Fruit fly (Drosophila melanogaster) whole organism, embryonic: ENCODE measurements around the gene CG10970.

ENCODE experiments used
- Adf1 ChIP-seq: fragments of 200-800 bp; sonication (Bioruptor generic); IDR thresholded peaks from 2 replicates; pipeline ENCODE4 v1.3.6; 2022; ENCODE audit warnings: missing biosample characterization, missing genetic modification characterization
- Atf6 ChIP-seq: fragments of 200-800 bp; sonication (Bioruptor generic); IDR thresholded peaks from 2 replicates; pipeline ENCODE4 v1.3.6; 2022; ENCODE audit warnings: missing biosample characterization, missing genetic modification characterization
- CG10979 ChIP-seq: fragments of 200-800 bp; sonication (Bioruptor generic); optimal IDR thresholded peaks from 2 replicates; lab custom pipeline; 2018; ENCODE audit warnings: missing biosample characterization, mild to moderate bottlenecking, missing genetic modification characterization, moderate library complexity
- CG11504 ChIP-seq: fragments of 200-800 bp; sonication (Bioruptor generic); optimal IDR thresholded peaks from 3 replicates; lab custom pipeline; 2019; ENCODE audit warnings: missing biosample characterization, mild to moderate bottlenecking, missing genetic modification characterization, moderate library complexity
- CG12391 ChIP-seq: fragments of 200-800 bp; sonication (Bioruptor generic); optimal IDR thresholded peaks from 3 replicates; lab custom pipeline; 2018; ENCODE audit warnings: missing biosample characterization, mild to moderate bottlenecking, missing genetic modification characterization, moderate library complexity
- CG13287 ChIP-seq: fragments of 200-800 bp; sonication (Bioruptor generic); IDR thresholded peaks from 2 replicates; pipeline ENCODE4 v1.3.6; 2022; ENCODE audit warnings: missing biosample characterization, missing genetic modification characterization; ENCODE audit not compliant: partially characterized antibody
- CG17912 ChIP-seq: fragments of 200-800 bp; sonication (Bioruptor generic); optimal IDR thresholded peaks from 2 replicates; lab custom pipeline; 2018; ENCODE audit warnings: missing biosample characterization, mild to moderate bottlenecking, missing genetic modification characterization
- CG2678 ChIP-seq: fragments of 200-800 bp; sonication (Bioruptor generic); optimal IDR thresholded peaks from 3 replicates; lab custom pipeline; 2019; ENCODE audit warnings: missing biosample characterization, mild to moderate bottlenecking, missing genetic modification characterization, moderate library complexity
- CG30403 ChIP-seq: fragments of 200-800 bp; sonication (Bioruptor generic); optimal IDR thresholded peaks from 3 replicates; lab custom pipeline; 2016; ENCODE audit warnings: missing biosample characterization, missing genetic modification characterization
- CG31441 ChIP-seq: fragments of 200-800 bp; sonication (Bioruptor generic); IDR thresholded peaks from 2 replicates; pipeline ENCODE4 v1.3.6; 2022; ENCODE audit warnings: missing biosample characterization, missing genetic modification characterization
- CG4360 ChIP-seq: fragments of 200-800 bp; sonication (Bioruptor generic); IDR thresholded peaks from 2 replicates; pipeline ENCODE4 v1.3.6; 2022; ENCODE audit warnings: missing biosample characterization, missing genetic modification characterization
- CG4854 ChIP-seq: fragments of 200-800 bp; sonication (Bioruptor generic); optimal IDR thresholded peaks from 2 replicates; lab custom pipeline; 2016; ENCODE audit warnings: missing biosample characterization, missing genetic modification characterization, inconsistent platforms
- CG6689 ChIP-seq: fragments of 200-800 bp; sonication (Bioruptor generic); IDR thresholded peaks from 2 replicates; pipeline ENCODE4 v1.3.6; 2022; ENCODE audit warnings: missing biosample characterization, missing genetic modification characterization
- CG7839 ChIP-seq: fragments of 200-800 bp; sonication (Bioruptor generic); optimal IDR thresholded peaks from 3 replicates; lab custom pipeline; 2018; ENCODE audit warnings: missing biosample characterization, mild to moderate bottlenecking, missing genetic modification characterization, moderate library complexity
- D ChIP-seq, 2 experiments: fragments of 200-800 bp in 1 of 2; fragments of >200 bp in 1 of 2; sonication (Bioruptor generic) in 1 of 2; optimal IDR thresholded peaks; 2 replicates in 1 of 2; 3 replicates in 1 of 2; lab custom pipeline; 2017; ENCODE audit warnings: mild to moderate bottlenecking in 1 of 2, missing biosample characterization in 1 of 2, missing genetic modification characterization in 1 of 2, missing genetic modification reagents in 1 of 2
- Dp ChIP-seq: fragments of 200-800 bp; sonication (Bioruptor generic); optimal IDR thresholded peaks from 2 replicates; lab custom pipeline; 2018; ENCODE audit warnings: missing biosample characterization, mild to moderate bottlenecking, missing genetic modification characterization, moderate library complexity
- Drgx ChIP-seq: fragments of 200-800 bp; sonication (Bioruptor generic); IDR thresholded peaks from 2 replicates; pipeline ENCODE4 v1.3.6; 2022; ENCODE audit warnings: missing biosample characterization, missing genetic modification characterization
- H15 ChIP-seq: fragments of 200-800 bp; sonication (Bioruptor generic); IDR thresholded peaks from 3 replicates; pipeline ENCODE4 v1.3.6; 2022; ENCODE audit warnings: missing biosample characterization, missing genetic modification characterization
- Hmr ChIP-seq: fragments of 200-800 bp; sonication (Bioruptor generic); optimal IDR thresholded peaks from 3 replicates; lab custom pipeline; 2017; ENCODE audit warnings: mild to moderate bottlenecking, missing biosample characterization, missing genetic modification reagents, missing genetic modification characterization
- Hr51 ChIP-seq, 2 experiments: fragments of 200-800 bp; sonication (Bioruptor generic); optimal IDR thresholded peaks; 2 replicates in 1 of 2; 3 replicates in 1 of 2; lab custom pipeline; 2016 to 2018; ENCODE audit warnings: missing biosample characterization in 2 of 2, missing genetic modification characterization in 2 of 2, mild to moderate bottlenecking in 1 of 2, moderate library complexity in 1 of 2
- Jarid2 ChIP-seq: fragments of 200-800 bp; sonication (Bioruptor generic); optimal IDR thresholded peaks from 3 replicates; lab custom pipeline; 2017; ENCODE audit warnings: mild to moderate bottlenecking, missing biosample characterization, missing genetic modification reagents, missing genetic modification characterization
- MBD-R2 ChIP-seq: fragments of 200-800 bp; sonication (Bioruptor generic); IDR thresholded peaks from 2 replicates; pipeline ENCODE4 v1.3.6; 2022; ENCODE audit warnings: missing biosample characterization, missing genetic modification characterization
- PHDP ChIP-seq: fragments of 200-800 bp; sonication (Bioruptor generic); optimal IDR thresholded peaks from 3 replicates; lab custom pipeline; 2018; ENCODE audit warnings: missing biosample characterization, mild to moderate bottlenecking, missing genetic modification characterization, moderate library complexity
- Pdp1 ChIP-seq, 2 experiments: fragments of 200-800 bp; sonication (Bioruptor generic); optimal IDR thresholded peaks; 3 replicates each; lab custom pipeline; 2016; ENCODE audit warnings: missing biosample characterization in 2 of 2, missing genetic modification characterization in 2 of 2, mild to moderate bottlenecking in 1 of 2, moderate library complexity in 1 of 2
- Xbp1 ChIP-seq: fragments of 200-800 bp; sonication (Bioruptor generic); optimal IDR thresholded peaks from 3 replicates; lab custom pipeline; 2016; ENCODE audit warnings: missing biosample characterization, mild to moderate bottlenecking, missing genetic modification characterization
- Xrp1 ChIP-seq: fragments of 200-800 bp; sonication (Bioruptor generic); IDR thresholded peaks from 2 replicates; pipeline ENCODE4 v1.3.6; 2022; ENCODE audit warnings: missing biosample characterization, missing genetic modification characterization
- amos ChIP-seq: fragments of 200-800 bp; sonication (Bioruptor generic); IDR thresholded peaks from 2 replicates; pipeline ENCODE4 v1.3.6; 2022; ENCODE audit warnings: missing biosample characterization, missing genetic modification characterization; ENCODE audit not compliant: partially characterized antibody
- az2 ChIP-seq: fragments of 200-800 bp; sonication (Bioruptor generic); optimal IDR thresholded peaks from 3 replicates; lab custom pipeline; 2016; ENCODE audit warnings: missing biosample characterization, missing genetic modification characterization
- bab2 ChIP-seq: fragments of 200-800 bp; sonication (Bioruptor generic); optimal IDR thresholded peaks from 2 replicates; lab custom pipeline; 2016; ENCODE audit warnings: missing biosample characterization, missing genetic modification characterization
- chinmo ChIP-seq: fragments of 200-800 bp; sonication (Bioruptor generic); IDR thresholded peaks from 4 replicates; pipeline ENCODE4 v1.3.6; 2022; ENCODE audit warnings: missing biosample characterization, missing genetic modification characterization; ENCODE audit not compliant: partially characterized antibody
- gem ChIP-seq: fragments of 200-800 bp; sonication (Bioruptor generic); optimal IDR thresholded peaks from 2 replicates; lab custom pipeline; 2019; ENCODE audit warnings: missing biosample characterization, mild to moderate bottlenecking, missing genetic modification characterization, moderate library complexity
- grau ChIP-seq: fragments of 200-800 bp; optimal IDR thresholded peaks from 3 replicates; lab custom pipeline; 2019; ENCODE audit warnings: missing biosample characterization, mild to moderate bottlenecking, missing genetic modification characterization, moderate library complexity
- insv ChIP-seq, 2 experiments: fragments of 200-800 bp; sonication (Bioruptor generic); optimal IDR thresholded peaks; 3 replicates each; lab custom pipeline; 2016 to 2018; ENCODE audit warnings: missing biosample characterization in 2 of 2, missing genetic modification characterization in 2 of 2
- lbe ChIP-seq: fragments of 200-800 bp; sonication (Bioruptor generic); optimal IDR thresholded peaks from 2 replicates; lab custom pipeline; 2016; ENCODE audit warnings: missing biosample characterization, mild to moderate bottlenecking, missing genetic modification characterization
- lmd ChIP-seq: fragments of 200-800 bp; sonication (Bioruptor generic); IDR thresholded peaks from 2 replicates; pipeline ENCODE4 v1.3.6; 2022; ENCODE audit warnings: missing biosample characterization, missing genetic modification characterization
- nom ChIP-seq: fragments of 200-800 bp; sonication (Bioruptor generic); optimal IDR thresholded peaks from 2 replicates; lab custom pipeline; 2017; ENCODE audit warnings: missing biosample characterization, missing genetic modification characterization, mild to moderate bottlenecking, moderate library complexity, missing genetic modification reagents
- pan ChIP-seq, 4 experiments: fragments of >200 bp in 3 of 4; fragments of 200-800 bp in 1 of 4; sonication (Bioruptor generic) in 1 of 4; optimal IDR thresholded peaks in 3 of 4; IDR thresholded peaks in 1 of 4; 2 replicates each; pipeline versions ENCODE4 v1.3.6 to Lab custom; 2017 to 2022; ENCODE audit warnings: missing biosample characterization in 2 of 4, missing genetic modification characterization in 2 of 4, mixed read lengths in 1 of 4
- phol ChIP-seq: fragments of 200-800 bp; sonication (Bioruptor generic); optimal IDR thresholded peaks from 3 replicates; lab custom pipeline; 2018; ENCODE audit warnings: missing biosample characterization, mild to moderate bottlenecking, missing genetic modification characterization, moderate library complexity
- prd ChIP-seq, 3 experiments: fragments of >200 bp in 2 of 3; fragments of 200-800 bp in 1 of 3; sonication (Bioruptor generic) in 1 of 3; optimal IDR thresholded peaks in 2 of 3; IDR thresholded peaks in 1 of 3; 2 replicates in 2 of 3; 3 replicates in 1 of 3; pipeline versions ENCODE4 v1.3.6 to Lab custom; 2017 to 2022; ENCODE audit warnings: missing biosample characterization in 1 of 3, missing genetic modification characterization in 1 of 3
- pros ChIP-seq: fragments of 200-800 bp; sonication (Bioruptor generic); optimal IDR thresholded peaks from 3 replicates; lab custom pipeline; 2019; ENCODE audit warnings: missing biosample characterization, mild to moderate bottlenecking, missing genetic modification characterization, moderate library complexity
- sens ChIP-seq: fragments of 200-800 bp; sonication (Bioruptor generic); peaks from one replicate; lab custom pipeline; 2016; ENCODE audit warnings: missing biosample characterization, missing genetic modification characterization
- slou ChIP-seq: fragments of 200-800 bp; sonication (Bioruptor generic); optimal IDR thresholded peaks from 3 replicates; lab custom pipeline; 2016; ENCODE audit warnings: missing biosample characterization, missing genetic modification characterization
- sug ChIP-seq: fragments of 200-800 bp; optimal IDR thresholded peaks from 2 replicates; lab custom pipeline; 2019; ENCODE audit warnings: missing biosample characterization, mild to moderate bottlenecking, missing genetic modification characterization, moderate library complexity
- vfl ChIP-seq: fragments of 200-800 bp; sonication (Bioruptor generic); optimal IDR thresholded peaks from 2 replicates; lab custom pipeline; 2016; ENCODE audit warnings: missing biosample characterization, missing genetic modification characterization
- vvl ChIP-seq: fragments of 200-800 bp; sonication (Bioruptor generic); IDR thresholded peaks from 2 replicates; pipeline ENCODE4 v1.3.6; 2022; ENCODE audit warnings: missing biosample characterization, missing genetic modification characterization
- yki ChIP-seq: fragments of >200 bp; optimal IDR thresholded peaks from 3 replicates; lab custom pipeline; 2018
- z ChIP-seq: fragments of 200-800 bp; sonication (Bioruptor generic); IDR thresholded peaks from 3 replicates; pipeline ENCODE4 v1.3.6; 2022; ENCODE audit warnings: missing biosample characterization, missing genetic modification characterization

Gene CG10970

DNA sequence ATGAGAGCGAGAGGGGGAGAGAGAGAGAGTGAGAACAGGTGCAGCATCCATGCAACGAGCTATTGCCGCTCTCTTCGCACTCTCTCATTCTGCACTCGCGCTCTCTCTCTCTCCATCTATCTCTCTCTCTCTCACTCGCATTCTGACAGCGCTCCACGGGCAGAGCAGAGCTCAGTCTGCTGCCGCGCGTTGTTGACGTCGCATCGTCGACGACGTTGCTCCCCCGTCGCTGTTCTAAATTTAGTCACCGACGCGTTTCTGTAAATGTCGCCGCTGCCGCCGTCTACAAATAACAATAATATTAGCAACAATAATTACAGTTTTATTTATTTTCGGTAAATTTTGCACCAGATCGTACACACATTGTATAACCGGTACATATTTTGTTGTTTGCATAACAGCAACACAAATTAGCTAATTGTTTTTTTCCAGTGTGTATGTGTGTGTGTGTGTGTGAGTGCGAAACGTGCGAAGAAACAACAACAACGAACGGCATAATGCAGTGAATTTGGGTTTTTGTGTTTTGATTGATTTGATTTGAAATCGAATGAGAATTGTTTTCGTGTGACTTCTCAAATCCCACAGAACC lies 28.7 kb downstream of the CG10970 start (continued):
- peak; percentile 17 for TF ChIP-seq CG17912 (GFP tag; lab: Kevin White, UChicago)
- TF ChIP-seq CG2678 (tag; lab: Kevin White, UChicago) = peak; percentile 9
- peak; percentile 89 for TF ChIP-seq D (optimal IDR thresholded peaks at IDR 0.05; lab: Kevin White, UChicago)
- no peak for TF ChIP-seq D (GFP tag; optimal IDR thresholded peaks at IDR 0.05; lab: Kevin White, UChicago)
- peak in 1 of 2 experiments; percentile 80 for TF ChIP-seq Pdp1 (GFP tag; optimal IDR thresholded peaks at IDR 0.05; lab: Kevin White, UChicago)
- TF ChIP-seq nom (GFP tag; lab: Kevin White, UChicago) = peak; percentile 66
- no peak for TF ChIP-seq pan (optimal IDR thresholded peaks at IDR 0.05; lab: Kevin White, UChicago)
- TF ChIP-seq pan (GFP tag; optimal IDR thresholded peaks at IDR 0.05 in 1 of 2, IDR thresholded peaks at IDR 0.05 in 1 of 2) = peak in 1 of 2 experiments; percentile 22
- TF ChIP-seq slou = no peak
- TF ChIP-seq vfl (GFP tag; lab: Kevin White, UChicago) = no peak
- TF ChIP-seq Dp (GFP tag; lab: Kevin White, UChicago) = no peak
- peak; percentile 17 for TF ChIP-seq az2 (GFP tag; lab: Kevin White, UChicago)
- TF ChIP-seq Atf6 (GFP tag; lab: Robert Waterston, UW) = peak; percentile 15; the same call in 1 of the 2 replicates
- TF ChIP-seq CG11504 = peak; percentile 11
- TF ChIP-seq CG31441 (GFP tag; lab: Robert Waterston, UW) = no peak
- TF ChIP-seq Jarid2 = peak; percentile 86
- TF ChIP-seq Xrp1 (GFP tag; lab: Robert Waterston, UW) = peak; percentile 53
- peak; percentile 23; the same call in 1 of the 2 replicates for TF ChIP-seq CG6689 (GFP tag; lab: Robert Waterston, UW)
- peak; percentile 40 for TF ChIP-seq Drgx (GFP tag; lab: Robert Waterston, UW)
- TF ChIP-seq CG12391 (tag; lab: Kevin White, UChicago) = peak; percentile 42
- TF ChIP-seq lbe (GFP tag; lab: Kevin White, UChicago) = no peak
- TF ChIP-seq H15 (GFP tag; lab: Robert Waterston, UW) = peak; percentile 31; the same call in 1 of the 3 replicates
- peak; percentile 26; the same call in 1 of the 2 replicates for TF ChIP-seq lmd
- peak; percentile 13 for TF ChIP-seq CG30403 (GFP tag; lab: Kevin White, UChicago)
- peak; percentile 96; the same call in 3 of the 4 replicates for TF ChIP-seq chinmo (GFP tag; lab: Robert Waterston, UW)
- TF ChIP-seq sens = peak; percentile 81
- TF ChIP-seq z (GFP tag; lab: Robert Waterston, UW) = peak; percentile 58; the same call in 1 of the 3 replicates
- peak; percentile 44 for TF ChIP-seq phol (tag; lab: Kevin White, UChicago)
- TF ChIP-seq sug (tag; lab: Kevin White, UChicago) = peak; percentile 6
- TF ChIP-seq Hmr (GFP tag; lab: Kevin White, UChicago) = peak; percentile 9
- peak; percentile 9 to 17 for TF ChIP-seq Hr51 (GFP tag; optimal IDR thresholded peaks at IDR 0.05; lab: Kevin White, UChicago)
- TF ChIP-seq prd (optimal IDR thresholded peaks at IDR 0.05; lab: Kevin White, UChicago) = no peak
- TF ChIP-seq prd (GFP tag; IDR thresholded peaks at IDR 0.05; lab: Robert Waterston, UW) = 0 out of 3 replicates have a peak, but pooled peaks have one; percentile 30
- TF ChIP-seq Adf1 (GFP tag; lab: Robert Waterston, UW) = peak; percentile 82
- peak; percentile 5 for TF ChIP-seq Xbp1 (GFP tag; lab: Kevin White, UChicago)
- peak; percentile 18 for TF ChIP-seq pros (GFP tag; lab: Kevin White, UChicago)
- TF ChIP-seq gem (tag; lab: Kevin White, UChicago) = peak; percentile 46
- TF ChIP-seq CG7839 = peak; percentile 15
- TF ChIP-seq CG13287 (GFP tag; lab: Robert Waterston, UW) = peak; percentile 42
- peak; percentile 57 for TF ChIP-seq CG4360 (GFP tag; lab: Robert Waterston, UW)
- peak; percentile 48 for TF ChIP-seq bab2 (GFP tag; lab: Kevin White, UChicago)
- TF ChIP-seq CG10979 (tag; lab: Kevin White, UChicago) = peak; percentile 34
- peak; percentile 36 for TF ChIP-seq grau (tag; lab: Kevin White, UChicago)
- peak; percentile 22 for TF ChIP-seq PHDP (tag; lab: Kevin White, UChicago)
- TF ChIP-seq CG4854 (GFP tag; lab: Kevin White, UChicago) = no peak
- TF ChIP-seq MBD-R2 (GFP tag; lab: Robert Waterston, UW) = 0 out of 2 replicates have a peak, but pooled peaks have one; percentile 7
- TF ChIP-seq insv (GFP tag; optimal IDR thresholded peaks at IDR 0.05; lab: Kevin White, UChicago) = peak in 1 of 2 experiments; percentile 7
- peak; percentile 57 for TF ChIP-seq vvl (GFP tag; lab: Robert Waterston, UW)
- peak; percentile 84 for TF ChIP-seq yki (lab: Kevin White, UChicago)
- TF ChIP-seq amos (GFP tag; lab: Robert Waterston, UW) = peak; percentile 33; the same call in 1 of the 2 replicates
